Worm (Caenorhabditis elegans) whole organism, L3 larva: ENCODE measurements around the gene B0280.9.

Experiments used
- R02D3.7 ChIP-seq: fragments of 150-350 bp; optimal IDR thresholded peaks from 2 replicates; lab custom pipeline; 2014; ENCODE audit warnings: missing biosample characterization, missing genetic modification characterization
- ZK546.5 ChIP-seq: sonication (generic microtip); optimal IDR thresholded peaks from 2 replicates; lab custom pipeline; 2017; ENCODE audit warnings: missing biosample characterization, missing genetic modification characterization
- ceh-16 ChIP-seq: sonication (generic microtip); optimal IDR thresholded peaks from 2 replicates; lab custom pipeline; 2017; ENCODE audit warnings: missing biosample characterization, missing genetic modification characterization
- ceh-82 ChIP-seq: fragments of 150-350 bp; optimal IDR thresholded peaks from 2 replicates; lab custom pipeline; 2014; ENCODE audit warnings: missing biosample characterization, missing genetic modification characterization
- ceh-9 ChIP-seq: sonication (generic microtip); optimal IDR thresholded peaks from 2 replicates; lab custom pipeline; 2018; ENCODE audit warnings: missing biosample characterization, missing genetic modification characterization
- elt-1 ChIP-seq: fragments of 150-350 bp; optimal IDR thresholded peaks from 2 replicates; lab custom pipeline; 2014; ENCODE audit warnings: missing biosample characterization, missing genetic modification characterization
- elt-2 ChIP-seq: sonication (generic microtip); optimal IDR thresholded peaks from 2 replicates; lab custom pipeline; 2016; ENCODE audit warnings: missing genetic modification reagents, mild to moderate bottlenecking, missing genetic modification characterization, missing compliant biosample characterization
- elt-3 ChIP-seq, 3 experiments: fragments of 150-350 bp in 1 of 3; sonication (generic microtip) in 2 of 3; optimal IDR thresholded peaks; 2 replicates in 2 of 3; 4 replicates in 1 of 3; lab custom pipeline; 2014 to 2017; ENCODE audit warnings: missing biosample characterization in 3 of 3, missing genetic modification characterization in 3 of 3
- eor-1 ChIP-seq, 2 experiments: fragments of 150-350 bp; optimal IDR thresholded peaks; 2 replicates each; lab custom pipeline; 2014 to 2018; ENCODE audit warnings: missing biosample characterization in 2 of 2, missing genetic modification characterization in 2 of 2
- fkh-10 ChIP-seq: sonication (generic microtip); optimal IDR thresholded peaks from 2 replicates; lab custom pipeline; 2017; ENCODE audit warnings: missing biosample characterization, missing genetic modification reagents, missing genetic modification characterization
- fkh-2 ChIP-seq: fragments of 150-350 bp; optimal IDR thresholded peaks from 2 replicates; lab custom pipeline; 2014; ENCODE audit warnings: missing biosample characterization, missing genetic modification reagents, missing genetic modification characterization
- jun-1 ChIP-seq: fragments of 150-350 bp; optimal IDR thresholded peaks from 2 replicates; lab custom pipeline; 2014; ENCODE audit warnings: missing biosample characterization, missing genetic modification reagents, missing genetic modification characterization
- lin-15B ChIP-seq: fragments of 150-350 bp; optimal IDR thresholded peaks from 2 replicates; lab custom pipeline; 2014; ENCODE audit warnings: missing biosample characterization, missing genetic modification characterization
- lin-39 ChIP-seq: fragments of 150-350 bp; optimal IDR thresholded peaks from 2 replicates; lab custom pipeline; 2018; ENCODE audit warnings: missing biosample characterization, missing genetic modification reagents, missing genetic modification characterization
- lsy-12 ChIP-seq: sonication (generic microtip); optimal IDR thresholded peaks from 2 replicates; lab custom pipeline; 2016; ENCODE audit warnings: mild to moderate bottlenecking, missing genetic modification characterization, missing compliant biosample characterization
- mdl-1 ChIP-seq: fragments of 150-350 bp; optimal IDR thresholded peaks from 2 replicates; lab custom pipeline; 2014; ENCODE audit warnings: missing biosample characterization, missing genetic modification characterization
- nfya-1 ChIP-seq: sonication (generic microtip); optimal IDR thresholded peaks from 2 replicates; lab custom pipeline; 2017; ENCODE audit warnings: missing genetic modification characterization, mild to moderate bottlenecking, missing compliant biosample characterization, antibody characterized with exemption, moderate library complexity; ENCODE audit not compliant: insufficient read depth
- nhr-11 ChIP-seq: fragments of 150-350 bp; optimal IDR thresholded peaks from 2 replicates; lab custom pipeline; 2014; ENCODE audit warnings: missing biosample characterization, missing genetic modification characterization
- nhr-23 ChIP-seq: fragments of 150-350 bp; optimal IDR thresholded peaks from 2 replicates; lab custom pipeline; 2014; ENCODE audit warnings: missing biosample characterization, missing genetic modification reagents, missing genetic modification characterization
- nhr-237 ChIP-seq: fragments of 150-350 bp; optimal IDR thresholded peaks from 2 replicates; lab custom pipeline; 2014; ENCODE audit warnings: missing biosample characterization, missing genetic modification characterization
- nhr-25 ChIP-seq: sonication (generic microtip); optimal IDR thresholded peaks from 2 replicates; lab custom pipeline; 2017; ENCODE audit warnings: missing biosample characterization, missing genetic modification characterization
- nhr-28 ChIP-seq: fragments of 150-350 bp; optimal IDR thresholded peaks from 2 replicates; lab custom pipeline; 2014; ENCODE audit warnings: missing biosample characterization, missing genetic modification characterization
- nhr-67 ChIP-seq: fragments of 150-350 bp; optimal IDR thresholded peaks from 2 replicates; lab custom pipeline; 2014; ENCODE audit warnings: missing biosample characterization, missing genetic modification characterization
- nhr-76 ChIP-seq: fragments of 150-350 bp; sonication (generic microtip); optimal IDR thresholded peaks from 5 replicates; lab custom pipeline; 2014; ENCODE audit warnings: missing biosample characterization, missing genetic modification characterization
- nhr-77 ChIP-seq: fragments of 150-350 bp; optimal IDR thresholded peaks from 2 replicates; lab custom pipeline; 2014; ENCODE audit warnings: missing biosample characterization, missing genetic modification characterization
- pha-4 ChIP-seq: fragments of 150-350 bp; optimal IDR thresholded peaks from 2 replicates; lab custom pipeline; 2014; ENCODE audit warnings: missing biosample characterization, missing genetic modification reagents, missing genetic modification characterization
- pqm-1 ChIP-seq: fragments of 150-350 bp; optimal IDR thresholded peaks from 2 replicates; lab custom pipeline; 2017; ENCODE audit warnings: missing biosample characterization, missing genetic modification characterization, inconsistent platforms
- sea-2 ChIP-seq: fragments of 150-350 bp; sonication (generic microtip); optimal IDR thresholded peaks from 4 replicates; lab custom pipeline; 2014; ENCODE audit warnings: missing biosample characterization, missing genetic modification reagents, missing genetic modification characterization
- skn-1 ChIP-seq: fragments of 150-350 bp; optimal IDR thresholded peaks from 2 replicates; lab custom pipeline; 2014; ENCODE audit warnings: missing biosample characterization, missing genetic modification characterization
- snpc-4 ChIP-seq: fragments of 150-350 bp; optimal IDR thresholded peaks from 2 replicates; lab custom pipeline; 2014; ENCODE audit warnings: missing biosample characterization, missing genetic modification characterization
- unc-62 ChIP-seq: fragments of 150-350 bp; sonication (generic microtip); optimal IDR thresholded peaks from 4 replicates; lab custom pipeline; 2014; ENCODE audit warnings: missing biosample characterization, missing genetic modification reagents, missing genetic modification characterization
- ztf-11 ChIP-seq: fragments of 150-350 bp; optimal IDR thresholded peaks from 2 replicates; lab custom pipeline; 2014; ENCODE audit warnings: missing biosample characterization, missing genetic modification characterization
- ztf-4 ChIP-seq: fragments of 150-350 bp; optimal IDR thresholded peaks from 2 replicates; lab custom pipeline; 2014; ENCODE audit warnings: missing biosample characterization, missing genetic modification characterization

Gene B0280.9

ce11 chrIII:7080689-7081088 is 42.0 kb downstream of the B0280.9 start, which contains the start of gene ZK418.7:
Gene ZK418.7 (minus strand): TSS chrIII:7080789.
- no peak for TF ChIP-seq nhr-237
- no peak for TF ChIP-seq nfya-1 (tag; lab: Kevin White, UChicago)

ce11 chrIII:7078737-7079136 is 44.0 kb downstream of the B0280.9 start, which contains the start of gene ZK418.6:
Gene ZK418.6 (minus strand): TSS chrIII:7078837.
- TF ChIP-seq jun-1 (no peak), lsy-12 (tag; lab: Kevin White, UChicago) (no peak), fkh-2 (tag; lab: Kevin White, UChicago) (no peak), R02D3.7 (no peak), unc-62 (no peak), elt-2 (no peak)

ce11 chrIII:7076386-7076785 is 46.3 kb downstream of the B0280.9 start, which contains the start of gene ZK418.13:
Gene ZK418.13 (minus strand): TSS chrIII:7076486.
- TF ChIP-seq ceh-9: no peak
- TF ChIP-seq elt-1 (tag; lab: Kevin White, UChicago): no peak
- TF ChIP-seq fkh-2 (tag; lab: Kevin White, UChicago): no peak
- no peak for TF ChIP-seq ceh-82 (tag; lab: Kevin White, UChicago)
- TF ChIP-seq lin-39: no peak
- TF ChIP-seq sea-2: no peak
- TF ChIP-seq ztf-11 (tag; lab: Kevin White, UChicago): no peak
- no peak for TF ChIP-seq nhr-77 (tag; lab: Kevin White, UChicago)
- TF ChIP-seq unc-62: no peak
- no peak for TF ChIP-seq elt-3 (tag; optimal IDR thresholded peaks at IDR 0.05; lab: Kevin White, UChicago)
- TF ChIP-seq mdl-1 (tag; lab: Kevin White, UChicago): no peak
- no peak for TF ChIP-seq snpc-4 (tag; lab: Kevin White, UChicago)
- no peak for TF ChIP-seq nhr-76 (tag; lab: Kevin White, UChicago)
- no peak for TF ChIP-seq fkh-10 (GFP tag; lab: Kevin White, UChicago)

DNA sequence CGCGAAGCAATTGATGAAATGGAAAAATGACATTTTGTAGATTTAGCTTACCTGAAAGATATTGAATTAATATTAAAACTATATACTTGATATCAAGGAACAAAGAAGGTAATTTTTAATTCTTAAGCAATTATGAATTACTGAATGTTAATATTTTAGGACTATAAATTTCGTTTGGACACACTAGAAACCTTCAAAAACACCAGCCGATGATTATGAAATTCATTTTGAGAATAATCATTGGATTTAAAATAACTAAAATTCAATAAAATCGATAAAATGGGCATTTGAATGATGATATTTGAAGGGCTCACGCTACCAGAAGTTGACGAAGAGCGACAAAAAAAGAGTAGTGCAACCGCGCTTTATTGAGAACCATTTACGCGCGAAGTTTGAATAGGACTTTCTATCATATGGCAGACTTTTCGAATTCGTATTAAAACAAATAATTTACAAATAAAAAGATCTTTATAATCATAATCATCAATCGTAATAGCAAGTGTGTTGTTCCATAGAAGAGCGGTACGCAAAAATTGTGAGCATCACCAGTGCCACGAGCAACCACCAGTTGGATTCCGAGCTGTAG is 48.8 kb downstream of the B0280.9 start, which contains the start of gene ZK418.5:
ZK418.5 (minus strand) TSS at position 51 of the 586 bp plus-strand sequence.
- TF ChIP-seq eor-1 (tag; optimal IDR thresholded peaks at IDR 0.05; lab: Kevin White, UChicago) (no peak), lsy-12 (tag; lab: Kevin White, UChicago) (no peak), ceh-9 (no peak), lin-15B (tag; lab: Kevin White, UChicago) (peak; percentile 62), pha-4 (tag; lab: Kevin White, UChicago) (peak; percentile 63), nhr-11 (tag; lab: Kevin White, UChicago) (no peak), R02D3.7 (peak; percentile 16), nhr-28 (tag; lab: Kevin White, UChicago) (no peak), skn-1 (no peak), elt-1 (tag; lab: Kevin White, UChicago) (no peak), ceh-16 (tag; lab: Kevin White, UChicago) (no peak), ztf-4 (tag; lab: Kevin White, UChicago) (no peak), ZK546.5 (tag; lab: Kevin White, UChicago) (no peak), lin-39 (peak; percentile 9), nhr-23 (tag; lab: Kevin White, UChicago) (peak; percentile 34), nfya-1 (tag; lab: Kevin White, UChicago) (peak; percentile 53), elt-2 (peak; percentile 20), nhr-25 (tag; lab: Kevin White, UChicago) (peak; percentile 14)

DNA sequence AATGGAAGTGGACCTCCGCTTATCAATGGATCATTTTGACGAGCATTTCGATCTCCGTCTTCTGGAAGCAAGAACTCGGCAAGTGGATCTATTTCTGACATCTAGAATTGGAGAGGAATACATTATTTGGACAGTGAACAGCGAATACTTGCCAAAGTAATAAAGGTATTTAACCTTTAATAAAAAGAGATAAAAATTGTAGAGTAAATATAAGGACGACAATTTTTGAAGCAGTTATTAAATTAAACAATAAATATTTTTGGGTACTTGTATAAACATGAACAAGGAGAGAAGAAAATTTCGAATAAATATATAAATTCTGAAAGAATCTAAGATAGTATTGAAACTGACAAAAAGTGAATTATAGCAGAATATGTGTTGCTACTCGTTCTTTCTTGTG is 50.2 kb downstream of the B0280.9 start, which contains the start of gene lin-37:
lin-37 (minus strand) TSS at position 101 of the 400 bp plus-strand sequence.
- no peak for TF ChIP-seq ztf-11 (tag; lab: Kevin White, UChicago)
- TF ChIP-seq nhr-67 (tag; lab: Kevin White, UChicago): no peak
- TF ChIP-seq pqm-1 (tag; lab: Kevin White, UChicago): no peak
- TF ChIP-seq nhr-237: no peak
- no peak for TF ChIP-seq ceh-16 (tag; lab: Kevin White, UChicago)
- no peak for TF ChIP-seq sea-2
- TF ChIP-seq pha-4 (tag; lab: Kevin White, UChicago): no peak
